Worm (Caenorhabditis elegans) whole organism, dauer: Measurements from ENCODE around the gene Y110A2AL.2.
"Not testable (repeated sequence)": the region's sequence is repeated elsewhere in the genome, so short reads cannot be mapped to it uniquely, and the experiment has no call there.

Experiments used
- unc-62 ChIP-seq: sonication (generic microtip); optimal IDR thresholded peaks from 2 replicates; lab custom pipeline; 2017; ENCODE audit warnings: missing biosample characterization, missing genetic modification reagents, missing genetic modification characterization

The Y110A2AL.2 gene

ce11 chrII:2867701-2868100, at the start of gene Y110A2AL.2:
Gene Y110A2AL.2, plus strand, starts transcription at chrII:2868001.
- no peak for TF ChIP-seq unc-62 (GFP tag; lab: Kevin White, UChicago)

ce11 chrII:2822435-2822920, 45.3 kb upstream of the Y110A2AL.2 start, which contains the start of the genes fut-4 and K12H6.10:
Gene fut-4, minus strand, starts transcription at chrII:2822535.
Gene K12H6.10, plus strand, starts transcription at chrII:2822870.
- TF ChIP-seq unc-62 (GFP tag; lab: Kevin White, UChicago) = no peak

ce11 chrII:2824169-2824568, 43.6 kb upstream of the Y110A2AL.2 start, which contains the start of the genes K12H6.4 and K12H6.9:
Gene K12H6.4, minus strand, starts transcription at chrII:2824269.
Gene K12H6.9, plus strand, starts transcription at chrII:2824404.
- no peak for TF ChIP-seq unc-62 (GFP tag; lab: Kevin White, UChicago)

- TF ChIP-seq unc-62 (GFP tag; lab: Kevin White, UChicago) = no peak
Measured at ce11 chrII:2826073-2826472, 41.7 kb upstream of the Y110A2AL.2 start, which contains the start of gene K12H6.5. Gene K12H6.5, minus strand, starts transcription at chrII:2826173.

ce11 chrII:2827859-2828403, 39.9 kb upstream of the Y110A2AL.2 start, which contains the start of gene K12H6.8:
Gene K12H6.8, plus strand, starts transcription at chrII:2827896.
- no peak for TF ChIP-seq unc-62 (GFP tag; lab: Kevin White, UChicago)

- TF ChIP-seq unc-62 (GFP tag; lab: Kevin White, UChicago) = no peak
Measured at ce11 chrII:2829482-2829881, 38.3 kb upstream of the Y110A2AL.2 start.

ce11 chrII:2830144-2830543, 37.7 kb upstream of the Y110A2AL.2 start:
- no peak for TF ChIP-seq unc-62 (GFP tag; lab: Kevin White, UChicago)

- no peak for TF ChIP-seq unc-62 (GFP tag; lab: Kevin White, UChicago)
Measured at ce11 chrII:2831173-2831572, 36.6 kb upstream of the Y110A2AL.2 start, which contains the start of gene K12H6.6. Gene K12H6.6, minus strand, starts transcription at chrII:2831233.

- no peak for TF ChIP-seq unc-62 (GFP tag; lab: Kevin White, UChicago)
Measured at ce11 chrII:2832098-2832497, 35.7 kb upstream of the Y110A2AL.2 start.

- TF ChIP-seq unc-62 (GFP tag; lab: Kevin White, UChicago) = no peak
Measured at ce11 chrII:2832539-2832938, 35.3 kb upstream of the Y110A2AL.2 start.

ce11 chrII:2834105-2834504, 33.7 kb upstream of the Y110A2AL.2 start:
- TF ChIP-seq unc-62 (GFP tag; lab: Kevin White, UChicago) = no peak

ce11 chrII:2836853-2837252, 30.9 kb upstream of the Y110A2AL.2 start, which contains the start of gene K12H6.7:
Gene K12H6.7, minus strand, starts transcription at chrII:2836953.
- TF ChIP-seq unc-62 (GFP tag; lab: Kevin White, UChicago) = no peak

ce11 chrII:2839004-2839403, 28.8 kb upstream of the Y110A2AL.2 start, which contains the start of gene Y110A2AL.4:
Gene Y110A2AL.4, plus strand, starts transcription at chrII:2839304.
- not testable (repeated sequence) for TF ChIP-seq unc-62 (GFP tag; lab: Kevin White, UChicago)

ce11 chrII:2841529-2841928, 26.3 kb upstream of the Y110A2AL.2 start, which contains the start of gene Y110A2AL.6:
Gene Y110A2AL.6, minus strand, starts transcription at chrII:2841629.
- TF ChIP-seq unc-62 (GFP tag; lab: Kevin White, UChicago) = no peak

ce11 chrII:2843088-2843487, 24.7 kb upstream of the Y110A2AL.2 start, which contains the start of gene Y110A2AL.7:
Gene Y110A2AL.7, minus strand, starts transcription at chrII:2843188.
- no peak for TF ChIP-seq unc-62 (GFP tag; lab: Kevin White, UChicago)

- no peak for TF ChIP-seq unc-62 (GFP tag; lab: Kevin White, UChicago)
Measured at ce11 chrII:2845674-2846073, 22.1 kb upstream of the Y110A2AL.2 start.

ce11 chrII:2846552-2846951, 21.2 kb upstream of the Y110A2AL.2 start:
- no peak for TF ChIP-seq unc-62 (GFP tag; lab: Kevin White, UChicago)
